Worm (Caenorhabditis elegans): ENCODE measurements around the gene glb-27.

DNA sequence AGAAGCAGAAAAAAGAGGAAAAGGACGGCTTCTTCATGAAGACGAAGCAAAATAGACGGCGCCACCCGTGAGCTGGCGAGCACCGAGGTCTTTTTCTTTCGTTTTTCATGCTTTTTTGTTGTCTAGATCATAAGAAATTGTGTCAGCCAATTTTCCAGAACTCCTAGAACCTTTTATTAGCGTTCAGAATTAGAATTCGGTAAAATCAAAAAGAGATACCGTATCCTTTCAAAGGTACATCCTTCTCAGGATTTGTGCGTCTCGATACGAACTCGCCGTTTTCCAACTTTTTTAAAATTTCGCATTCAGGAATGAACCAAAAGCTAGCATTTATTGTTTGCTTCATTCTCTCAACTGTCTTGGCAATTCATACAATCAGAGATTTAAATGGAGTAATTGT is 17.0 kb upstream of the glb-27 start, which contains the start of gene F54C9.7:
- TF ChIP-seq Y55F3AM.14 (GFP tag; optimal IDR thresholded peaks at IDR 0.05) (no peak), lin-39 (tag; optimal IDR thresholded peaks at IDR 0.05) (no peak), dmd-4 (tag; optimal IDR thresholded peaks at IDR 0.05) (no peak), sma-3 (GFP tag; optimal IDR thresholded peaks at IDR 0.05) (no peak), lin-11 (tag; optimal IDR thresholded peaks at IDR 0.05) (no peak)

Data from whole organism, L2 larva.